Worm (Caenorhabditis elegans) whole organism, L2 larva: ENCODE results near the gene aldo-1.

Source experiments
- R02D3.7 ChIP-seq: fragments of 150-350 bp; optimal IDR thresholded peaks from 2 replicates; lab custom pipeline; 2014; ENCODE audit warnings: missing biosample characterization, missing genetic modification characterization
- blmp-1 ChIP-seq: sonication (generic microtip); optimal IDR thresholded peaks from 2 replicates; lab custom pipeline; 2017; ENCODE audit warnings: missing genetic modification characterization, mild to moderate bottlenecking, missing compliant biosample characterization, antibody characterized with exemption, moderate library complexity; ENCODE audit not compliant: insufficient read depth
- ceh-82 ChIP-seq: fragments of 150-350 bp; optimal IDR thresholded peaks from 2 replicates; lab custom pipeline; 2014; ENCODE audit warnings: missing biosample characterization, missing genetic modification characterization
- egl-27 ChIP-seq: sonication (generic microtip); optimal IDR thresholded peaks from 3 replicates; lab custom pipeline; 2017; ENCODE audit warnings: missing biosample characterization, missing genetic modification reagents, missing genetic modification characterization
- lin-13 ChIP-seq: fragments of 150-350 bp; optimal IDR thresholded peaks from 2 replicates; lab custom pipeline; 2014; ENCODE audit warnings: missing biosample characterization, missing genetic modification reagents, missing genetic modification characterization
- lin-39 ChIP-seq: fragments of 150-350 bp; optimal IDR thresholded peaks from 2 replicates; lab custom pipeline; 2014; ENCODE audit warnings: missing biosample characterization, missing genetic modification reagents, missing genetic modification characterization
- nhr-10 ChIP-seq: sonication (generic microtip); optimal IDR thresholded peaks from 2 replicates; lab custom pipeline; 2017; ENCODE audit warnings: missing biosample characterization, missing genetic modification characterization
- nhr-237 ChIP-seq: fragments of 150-350 bp; optimal IDR thresholded peaks from 2 replicates; lab custom pipeline; 2014; ENCODE audit warnings: missing biosample characterization, missing genetic modification characterization
- nhr-6 ChIP-seq: fragments of 150-350 bp; optimal IDR thresholded peaks from 2 replicates; lab custom pipeline; 2014; ENCODE audit warnings: missing biosample characterization, missing genetic modification characterization
- ztf-4 ChIP-seq: fragments of 150-350 bp; optimal IDR thresholded peaks from 2 replicates; lab custom pipeline; 2014; ENCODE audit warnings: missing biosample characterization, missing genetic modification characterization

DNA sequence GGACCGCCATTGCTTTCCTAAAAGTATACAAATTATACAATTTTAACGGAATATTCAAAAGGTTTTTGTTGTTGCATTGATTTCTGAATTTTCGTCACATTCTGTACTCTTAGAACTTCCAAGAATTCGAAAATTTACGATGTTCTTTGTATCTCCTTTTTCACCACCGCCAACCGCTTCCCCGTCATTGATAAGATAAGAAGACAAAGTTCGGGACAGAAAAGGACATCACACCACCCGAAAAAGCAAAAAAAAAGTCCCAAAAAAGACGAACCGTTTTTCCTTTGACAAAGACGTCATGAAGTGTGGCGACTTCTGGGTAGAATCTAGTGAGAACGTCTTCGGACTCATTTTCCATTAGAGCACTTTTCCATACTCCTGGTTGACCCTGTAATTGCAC is 22.3 kb downstream of the aldo-1 start:
- TF ChIP-seq R02D3.7 (no peak), nhr-6 (tag; lab: Kevin White, UChicago) (no peak), lin-13 (GFP tag; lab: Kevin White, UChicago) (no peak), egl-27 (tag; lab: Kevin White, UChicago) (no peak), lin-39 (tag; lab: Kevin White, UChicago) (no peak), ceh-82 (tag; lab: Kevin White, UChicago) (no peak), blmp-1 (no peak), nhr-10 (tag; lab: Kevin White, UChicago) (no peak), nhr-237 (no peak), ztf-4 (tag; lab: Kevin White, UChicago) (no peak)
